Fruit fly (Drosophila melanogaster) whole organism, adult: Measurements from ENCODE around the gene CG31871.

ENCODE experiments used
- CG11617 ChIP-seq: fragments of 200-800 bp; sonication (Bioruptor generic); optimal IDR thresholded peaks from 2 replicates; lab custom pipeline; 2017; ENCODE audit warnings: mild to moderate bottlenecking, missing biosample characterization, missing genetic modification reagents, missing genetic modification characterization
- CG12768 ChIP-seq: fragments of 200-800 bp; sonication (Bioruptor generic); optimal IDR thresholded peaks from 2 replicates; lab custom pipeline; 2017; ENCODE audit warnings: missing biosample characterization, missing genetic modification characterization, mild to moderate bottlenecking, moderate library complexity, missing genetic modification reagents
- CG14711 ChIP-seq: fragments of 200-800 bp; sonication (Bioruptor generic); optimal IDR thresholded peaks from 2 replicates; lab custom pipeline; 2018; ENCODE audit warnings: missing biosample characterization, mild to moderate bottlenecking, missing genetic modification characterization, moderate library complexity
- CG1620 ChIP-seq: fragments of 200-800 bp; sonication (Bioruptor generic); optimal IDR thresholded peaks from 2 replicates; lab custom pipeline; 2016; ENCODE audit warnings: missing biosample characterization, missing genetic modification characterization
- CG33017 ChIP-seq: fragments of 200-800 bp; sonication (Bioruptor generic); optimal IDR thresholded peaks from 2 replicates; lab custom pipeline; 2018; ENCODE audit warnings: missing biosample characterization, mild to moderate bottlenecking, missing genetic modification characterization, moderate library complexity
- CG5204 ChIP-seq: fragments of 200-800 bp; sonication (Bioruptor generic); optimal IDR thresholded peaks from 2 replicates; lab custom pipeline; 2016; ENCODE audit warnings: missing biosample characterization, missing genetic modification characterization
- CG7045 ChIP-seq: fragments of 200-800 bp; sonication (Bioruptor generic); optimal IDR thresholded peaks from 2 replicates; lab custom pipeline; 2017; ENCODE audit warnings: missing biosample characterization, mild to moderate bottlenecking, missing genetic modification characterization
- CG7101 ChIP-seq: fragments of 200-800 bp; sonication (Bioruptor generic); optimal IDR thresholded peaks from 2 replicates; lab custom pipeline; 2018; ENCODE audit warnings: missing biosample characterization, mild to moderate bottlenecking, missing genetic modification characterization, moderate library complexity
- Clk ChIP-seq: fragments of 200-800 bp; sonication (Bioruptor generic); optimal IDR thresholded peaks from 2 replicates; lab custom pipeline; 2017; ENCODE audit warnings: missing biosample characterization, missing genetic modification characterization
- Crg-1 ChIP-seq: fragments of 200-800 bp; sonication (Bioruptor generic); optimal IDR thresholded peaks from 2 replicates; lab custom pipeline; 2016; ENCODE audit warnings: missing biosample characterization, missing genetic modification characterization
- Hr96 ChIP-seq: fragments of 200-800 bp; sonication (Bioruptor generic); optimal IDR thresholded peaks from 2 replicates; lab custom pipeline; 2016; ENCODE audit warnings: missing biosample characterization, missing genetic modification characterization
- Mnt ChIP-seq: fragments of 200-800 bp; sonication (Bioruptor generic); optimal IDR thresholded peaks from 2 replicates; lab custom pipeline; 2016; ENCODE audit warnings: missing biosample characterization, mild to moderate bottlenecking, missing genetic modification characterization
- bab1 ChIP-seq: fragments of 200-800 bp; sonication (Bioruptor generic); optimal IDR thresholded peaks from 3 replicates; lab custom pipeline; 2019; ENCODE audit warnings: missing biosample characterization, mild to moderate bottlenecking, missing genetic modification characterization, moderate library complexity
- cic ChIP-seq: fragments of 200-800 bp; sonication (Bioruptor generic); optimal IDR thresholded peaks from 2 replicates; lab custom pipeline; 2017; ENCODE audit warnings: missing biosample characterization, mild to moderate bottlenecking, missing genetic modification characterization, moderate library complexity
- cnc ChIP-seq, 2 experiments: fragments of >200 bp; optimal IDR thresholded peaks; 2 replicates each; lab custom pipeline; 2017
- kay ChIP-seq: fragments of 200-800 bp; sonication (Bioruptor generic); peaks from one replicate; lab custom pipeline; 2016; ENCODE audit warnings: missing biosample characterization, missing genetic modification characterization, borderline replicate concordance
- ovo ChIP-seq: fragments of 200-800 bp; sonication (Bioruptor generic); optimal IDR thresholded peaks from 2 replicates; lab custom pipeline; 2016; ENCODE audit warnings: missing biosample characterization, missing genetic modification characterization
- pad ChIP-seq: fragments of 200-800 bp; sonication (Bioruptor generic); optimal IDR thresholded peaks from 3 replicates; lab custom pipeline; 2017; ENCODE audit warnings: missing biosample characterization, missing genetic modification characterization, mild to moderate bottlenecking, moderate library complexity, missing genetic modification reagents
- tj ChIP-seq: fragments of 200-800 bp; sonication (Bioruptor generic); optimal IDR thresholded peaks from 3 replicates; lab custom pipeline; 2017; ENCODE audit warnings: missing biosample characterization, mild to moderate bottlenecking, missing genetic modification characterization, moderate library complexity
- toe ChIP-seq: fragments of 200-800 bp; sonication (Bioruptor generic); optimal IDR thresholded peaks from 2 replicates; lab custom pipeline; 2016; ENCODE audit warnings: missing biosample characterization, missing genetic modification characterization

Gene CG31871

dm6 chr2L:10661490-10662240 is at the start of gene CG31871:
Gene CG31871 (plus strand): TSS chr2L:10662081.
- TF ChIP-seq Mnt (GFP tag; lab: Kevin White, UChicago) (no peak), CG7045 (peak; percentile 22)

- TF ChIP-seq cic (GFP tag; lab: Kevin White, UChicago), result no peak
- no peak for TF ChIP-seq cnc (optimal IDR thresholded peaks at IDR 0.05; lab: Kevin White, UChicago)
- TF ChIP-seq ovo (GFP tag; lab: Kevin White, UChicago), result no peak
- no peak for TF ChIP-seq tj (GFP tag; lab: Kevin White, UChicago)
- no peak for TF ChIP-seq Mnt (GFP tag; lab: Kevin White, UChicago)
- TF ChIP-seq CG5204 (GFP tag; lab: Kevin White, UChicago), result no peak
- no peak for TF ChIP-seq Clk (GFP tag; lab: Kevin White, UChicago)
- TF ChIP-seq pad, result no peak
- TF ChIP-seq Hr96 (GFP tag; lab: Kevin White, UChicago), result no peak
Measured at dm6 chr2L:10613104-10613503, 48.8 kb upstream of the CG31871 start.

- TF ChIP-seq CG7045 (no peak), kay (GFP tag; lab: Kevin White, UChicago) (peak; percentile 4), cic (GFP tag; lab: Kevin White, UChicago) (no peak)
Measured at dm6 chr2L:10614660-10615479, 47.0 kb upstream of the CG31871 start.

dm6 chr2L:10615889-10616288 is 46.0 kb upstream of the CG31871 start:
- TF ChIP-seq CG11617, result no peak
- TF ChIP-seq Clk (GFP tag; lab: Kevin White, UChicago), result no peak
- TF ChIP-seq toe (GFP tag; lab: Kevin White, UChicago), result no peak
- no peak for TF ChIP-seq ovo (GFP tag; lab: Kevin White, UChicago)

dm6 chr2L:10616767-10617166 is 45.1 kb upstream of the CG31871 start:
- TF ChIP-seq Crg-1 (GFP tag; lab: Kevin White, UChicago) (no peak), CG7045 (no peak), bab1 (GFP tag; lab: Kevin White, UChicago) (no peak)

dm6 chr2L:10625935-10626334 is 35.9 kb upstream of the CG31871 start:
- TF ChIP-seq bab1 (GFP tag; lab: Kevin White, UChicago), result no peak
- no peak for TF ChIP-seq ovo (GFP tag; lab: Kevin White, UChicago)
- no peak for TF ChIP-seq CG33017 (tag; lab: Kevin White, UChicago)
- no peak for TF ChIP-seq CG12768 (GFP tag; lab: Kevin White, UChicago)
- TF ChIP-seq cic (GFP tag; lab: Kevin White, UChicago), result no peak
- no peak for TF ChIP-seq toe (GFP tag; lab: Kevin White, UChicago)

- TF ChIP-seq CG12768 (GFP tag; lab: Kevin White, UChicago), result no peak
- no peak for TF ChIP-seq CG11617
- TF ChIP-seq kay (GFP tag; lab: Kevin White, UChicago), result no peak
- TF ChIP-seq tj (GFP tag; lab: Kevin White, UChicago), result no peak
- TF ChIP-seq Hr96 (GFP tag; lab: Kevin White, UChicago), result no peak
- no peak for TF ChIP-seq CG14711
Measured at dm6 chr2L:10632702-10633101, 29.2 kb upstream of the CG31871 start.

- no peak for TF ChIP-seq CG7101 (tag; lab: Kevin White, UChicago)
Measured at dm6 chr2L:10638371-10638770, 23.5 kb upstream of the CG31871 start, which contains the start of gene CG7329. Gene CG7329 (minus strand): TSS chr2L:10638471.

- TF ChIP-seq CG7101 (tag; lab: Kevin White, UChicago) (no peak), cic (GFP tag; lab: Kevin White, UChicago) (no peak), CG1620 (no peak), CG33017 (tag; lab: Kevin White, UChicago) (no peak), ovo (GFP tag; lab: Kevin White, UChicago) (no peak), bab1 (GFP tag; lab: Kevin White, UChicago) (no peak), Hr96 (GFP tag; lab: Kevin White, UChicago) (no peak), Mnt (GFP tag; lab: Kevin White, UChicago) (no peak), cnc (optimal IDR thresholded peaks at IDR 0.05; lab: Kevin White, UChicago) (no peak), CG7045 (no peak), CG12768 (GFP tag; lab: Kevin White, UChicago) (no peak), Crg-1 (GFP tag; lab: Kevin White, UChicago) (no peak), pad (no peak), kay (GFP tag; lab: Kevin White, UChicago) (no peak), Clk (GFP tag; lab: Kevin White, UChicago) (no peak), toe (GFP tag; lab: Kevin White, UChicago) (no peak)
Measured at dm6 chr2L:10639631-10640030, 22.2 kb upstream of the CG31871 start, which contains the start of gene CG31872. Gene CG31872 (plus strand): TSS chr2L:10639931.
